Fruit fly (Drosophila melanogaster) whole organism, embryonic: ENCODE data around the gene HERC2.
A peak's percentile ranks its signal among the peaks of the same experiment; 100 is the strongest.

ENCODE experiments used
- B-H2 ChIP-seq: fragments of 200-800 bp; sonication (Bioruptor generic); optimal IDR thresholded peaks from 2 replicates; lab custom pipeline; 2018; ENCODE audit warnings: missing biosample characterization, mild to moderate bottlenecking, missing genetic modification characterization
- Bgb ChIP-seq: fragments of 200-800 bp; sonication (Bioruptor generic); IDR thresholded peaks from 2 replicates; pipeline ENCODE4 v1.3.6; 2022; ENCODE audit warnings: missing biosample characterization, missing genetic modification characterization; ENCODE audit not compliant: partially characterized antibody
- CG10147 ChIP-seq: fragments of 200-800 bp; sonication (Bioruptor generic); optimal IDR thresholded peaks from 2 replicates; lab custom pipeline; 2019; ENCODE audit warnings: missing biosample characterization, mild to moderate bottlenecking, missing genetic modification characterization, moderate library complexity
- CG10274 ChIP-seq: fragments of 200-800 bp; sonication (Bioruptor generic); optimal IDR thresholded peaks from 3 replicates; lab custom pipeline; 2017; ENCODE audit warnings: missing biosample characterization, mild to moderate bottlenecking, missing genetic modification characterization
- CG13296 ChIP-seq: fragments of 200-800 bp; sonication (Bioruptor generic); optimal IDR thresholded peaks from 3 replicates; lab custom pipeline; 2018; ENCODE audit warnings: missing biosample characterization, mild to moderate bottlenecking, missing genetic modification characterization
- CG15269 ChIP-seq: fragments of 200-800 bp; sonication (Bioruptor generic); optimal IDR thresholded peaks from 2 replicates; lab custom pipeline; 2018; ENCODE audit warnings: missing biosample characterization, mild to moderate bottlenecking, missing genetic modification characterization, moderate library complexity
- CG17568 ChIP-seq: fragments of 200-800 bp; sonication (Bioruptor generic); optimal IDR thresholded peaks from 2 replicates; lab custom pipeline; 2018; ENCODE audit warnings: missing biosample characterization, mild to moderate bottlenecking, missing genetic modification characterization, moderate library complexity
- CG31365 ChIP-seq: fragments of 200-800 bp; sonication (Bioruptor generic); optimal IDR thresholded peaks from 2 replicates; lab custom pipeline; 2018; ENCODE audit warnings: missing biosample characterization, mild to moderate bottlenecking, missing genetic modification characterization
- CG31441 ChIP-seq: fragments of 200-800 bp; sonication (Bioruptor generic); IDR thresholded peaks from 2 replicates; pipeline ENCODE4 v1.3.6; 2022; ENCODE audit warnings: missing biosample characterization, missing genetic modification characterization
- CG3995 ChIP-seq: fragments of 200-800 bp; sonication (Bioruptor generic); optimal IDR thresholded peaks from 3 replicates; lab custom pipeline; 2016; ENCODE audit warnings: missing biosample characterization, missing genetic modification characterization
- CG4360 ChIP-seq: fragments of 200-800 bp; sonication (Bioruptor generic); IDR thresholded peaks from 2 replicates; pipeline ENCODE4 v1.3.6; 2022; ENCODE audit warnings: missing biosample characterization, missing genetic modification characterization
- CG6175 ChIP-seq: fragments of 200-800 bp; sonication (Bioruptor generic); IDR thresholded peaks from 3 replicates; pipeline ENCODE4 v1.3.6; 2022; ENCODE audit warnings: missing biosample characterization, missing genetic modification characterization
- CG7271 ChIP-seq: fragments of 200-800 bp; sonication (Bioruptor generic); optimal IDR thresholded peaks from 2 replicates; lab custom pipeline; 2018; ENCODE audit warnings: missing biosample characterization, mild to moderate bottlenecking, missing genetic modification characterization, moderate library complexity
- CG7372 ChIP-seq: fragments of 200-800 bp; sonication (Bioruptor generic); IDR thresholded peaks from 2 replicates; pipeline ENCODE4 v1.3.6; 2022; ENCODE audit warnings: missing biosample characterization, missing genetic modification characterization
- CG8281 ChIP-seq: fragments of 200-800 bp; sonication (Bioruptor generic); optimal IDR thresholded peaks from 2 replicates; lab custom pipeline; 2018; ENCODE audit warnings: missing biosample characterization, mild to moderate bottlenecking, missing genetic modification characterization, moderate library complexity
- CG8478 ChIP-seq: fragments of >200 bp; optimal IDR thresholded peaks from 2 replicates; lab custom pipeline; 2018
- CG9932 ChIP-seq: fragments of 200-800 bp; sonication (Bioruptor generic); IDR thresholded peaks from 2 replicates; pipeline ENCODE4 v1.3.6; 2022; ENCODE audit warnings: missing biosample characterization, missing genetic modification characterization
- CHES-1-like ChIP-seq: fragments of 200-800 bp; sonication (Bioruptor generic); optimal IDR thresholded peaks from 2 replicates; lab custom pipeline; 2016; ENCODE audit warnings: missing biosample characterization, missing genetic modification characterization
- CoRest ChIP-seq: fragments of 200-800 bp; sonication (Bioruptor generic); optimal IDR thresholded peaks from 3 replicates; lab custom pipeline; 2018; ENCODE audit warnings: missing biosample characterization, mild to moderate bottlenecking, missing genetic modification characterization, moderate library complexity
- Dip3 ChIP-seq: fragments of 200-800 bp; sonication (Bioruptor generic); optimal IDR thresholded peaks from 3 replicates; lab custom pipeline; 2016; ENCODE audit warnings: missing biosample characterization, missing genetic modification characterization
- Drgx ChIP-seq: fragments of 200-800 bp; sonication (Bioruptor generic); IDR thresholded peaks from 2 replicates; pipeline ENCODE4 v1.3.6; 2022; ENCODE audit warnings: missing biosample characterization, missing genetic modification characterization
- E2f1 ChIP-seq: fragments of 200-800 bp; sonication (Bioruptor generic); IDR thresholded peaks from 2 replicates; pipeline ENCODE4 v1.3.6; 2022; ENCODE audit warnings: missing biosample characterization, missing genetic modification characterization
- HLH3B ChIP-seq: fragments of 200-800 bp; sonication (Bioruptor generic); IDR thresholded peaks from 2 replicates; pipeline ENCODE4 v1.3.6; 2022; ENCODE audit warnings: missing biosample characterization, missing genetic modification characterization
- HmgD ChIP-seq: fragments of 200-800 bp; sonication (Bioruptor generic); optimal IDR thresholded peaks from 3 replicates; lab custom pipeline; 2016; ENCODE audit warnings: missing biosample characterization, missing genetic modification characterization
- Hr3 ChIP-seq: fragments of 200-800 bp; sonication (Bioruptor generic); optimal IDR thresholded peaks from 3 replicates; lab custom pipeline; 2016; ENCODE audit warnings: missing biosample characterization, missing genetic modification characterization
- MTF-1 ChIP-seq: fragments of 200-800 bp; sonication (Bioruptor generic); optimal IDR thresholded peaks from 2 replicates; lab custom pipeline; 2018; ENCODE audit warnings: missing biosample characterization, mild to moderate bottlenecking, missing genetic modification characterization, borderline replicate concordance
- Nf-YC ChIP-seq: fragments of 200-800 bp; optimal IDR thresholded peaks from 3 replicates; lab custom pipeline; 2019; ENCODE audit warnings: missing biosample characterization, mild to moderate bottlenecking, missing genetic modification characterization, moderate library complexity
- Sin3A ChIP-seq: fragments of >200 bp; optimal IDR thresholded peaks from 2 replicates; lab custom pipeline; 2018
- ab ChIP-seq: fragments of 200-800 bp; sonication (Bioruptor generic); optimal IDR thresholded peaks from 2 replicates; lab custom pipeline; 2016; ENCODE audit warnings: missing biosample characterization, missing genetic modification characterization
- al ChIP-seq: fragments of 200-800 bp; sonication (Bioruptor generic); IDR thresholded peaks from 2 replicates; pipeline ENCODE4 v1.3.6; 2022; ENCODE audit warnings: missing biosample characterization, missing genetic modification characterization
- amos ChIP-seq: fragments of 200-800 bp; sonication (Bioruptor generic); IDR thresholded peaks from 2 replicates; pipeline ENCODE4 v1.3.6; 2022; ENCODE audit warnings: missing biosample characterization, missing genetic modification characterization; ENCODE audit not compliant: partially characterized antibody
- danr ChIP-seq: fragments of 200-800 bp; sonication (Bioruptor generic); IDR thresholded peaks from 2 replicates; pipeline ENCODE4 v1.3.6; 2022; ENCODE audit warnings: missing biosample characterization, missing genetic modification characterization
- disco-r ChIP-seq: fragments of 200-800 bp; sonication (Bioruptor generic); optimal IDR thresholded peaks from 2 replicates; lab custom pipeline; 2016; ENCODE audit warnings: missing biosample characterization, missing genetic modification characterization
- dysf ChIP-seq: fragments of 200-800 bp; sonication (Bioruptor generic); IDR thresholded peaks from 3 replicates; pipeline ENCODE4 v1.3.6; 2022; ENCODE audit warnings: missing biosample characterization, missing genetic modification characterization
- fd64A ChIP-seq: fragments of 200-800 bp; sonication (Bioruptor generic); optimal IDR thresholded peaks from 3 replicates; lab custom pipeline; 2018; ENCODE audit warnings: missing biosample characterization, mild to moderate bottlenecking, missing genetic modification characterization
- hkb ChIP-seq, 2 experiments: fragments of 200-800 bp in 1 of 2; fragments of >200 bp in 1 of 2; sonication (Bioruptor generic) in 1 of 2; IDR thresholded peaks in 1 of 2; optimal IDR thresholded peaks in 1 of 2; 2 replicates each; pipeline versions ENCODE4 v1.3.6 to Lab custom; 2017 to 2022; ENCODE audit warnings: missing biosample characterization in 1 of 2, missing genetic modification characterization in 1 of 2
- maf-S ChIP-seq: fragments of 200-800 bp; sonication (Bioruptor generic); optimal IDR thresholded peaks from 2 replicates; lab custom pipeline; 2016; ENCODE audit warnings: missing biosample characterization, missing genetic modification characterization
- nau ChIP-seq: fragments of 200-800 bp; sonication (Bioruptor generic); optimal IDR thresholded peaks from 3 replicates; lab custom pipeline; 2017; ENCODE audit warnings: missing biosample characterization, mild to moderate bottlenecking, missing genetic modification characterization, missing genetic modification reagents
- nom ChIP-seq: fragments of 200-800 bp; sonication (Bioruptor generic); optimal IDR thresholded peaks from 2 replicates; lab custom pipeline; 2017; ENCODE audit warnings: missing biosample characterization, missing genetic modification characterization, mild to moderate bottlenecking, moderate library complexity, missing genetic modification reagents
- pan ChIP-seq, 4 experiments: fragments of >200 bp in 3 of 4; fragments of 200-800 bp in 1 of 4; sonication (Bioruptor generic) in 1 of 4; optimal IDR thresholded peaks in 3 of 4; IDR thresholded peaks in 1 of 4; 2 replicates each; pipeline versions ENCODE4 v1.3.6 to Lab custom; 2017 to 2022; ENCODE audit warnings: missing biosample characterization in 2 of 4, missing genetic modification characterization in 2 of 4, mixed read lengths in 1 of 4
- phol ChIP-seq: fragments of 200-800 bp; sonication (Bioruptor generic); optimal IDR thresholded peaks from 3 replicates; lab custom pipeline; 2018; ENCODE audit warnings: missing biosample characterization, mild to moderate bottlenecking, missing genetic modification characterization, moderate library complexity
- sima ChIP-seq: fragments of 200-800 bp; sonication (Bioruptor generic); optimal IDR thresholded peaks from 2 replicates; lab custom pipeline; 2016; ENCODE audit warnings: missing biosample characterization, missing genetic modification characterization
- sob ChIP-seq: fragments of 200-800 bp; sonication (Bioruptor generic); IDR thresholded peaks from 2 replicates; pipeline ENCODE4 v1.3.6; 2022; ENCODE audit warnings: missing biosample characterization, missing genetic modification characterization
- ssp ChIP-seq: fragments of 200-800 bp; sonication (Bioruptor generic); IDR thresholded peaks from 2 replicates; pipeline ENCODE4 v1.3.6; 2022; ENCODE audit warnings: missing biosample characterization, missing genetic modification characterization
- tio ChIP-seq: fragments of 200-800 bp; sonication (Bioruptor generic); optimal IDR thresholded peaks from 2 replicates; lab custom pipeline; 2017; ENCODE audit warnings: missing biosample characterization, missing genetic modification characterization, inconsistent platforms
- twi ChIP-seq: fragments of 200-800 bp; optimal IDR thresholded peaks from 2 replicates; lab custom pipeline; 2019; ENCODE audit warnings: missing biosample characterization, mild to moderate bottlenecking, missing genetic modification characterization, moderate library complexity
- usp ChIP-seq: fragments of >200 bp; optimal IDR thresholded peaks from 2 replicates; lab custom pipeline; 2017; ENCODE audit warnings: missing biosample characterization, missing genetic modification characterization
- vnd ChIP-seq: fragments of 200-800 bp; sonication (Bioruptor generic); IDR thresholded peaks from 3 replicates; pipeline ENCODE4 v1.3.6; 2022; ENCODE audit warnings: missing biosample characterization, missing genetic modification characterization; ENCODE audit not compliant: partially characterized antibody

The HERC2 gene

DNA sequence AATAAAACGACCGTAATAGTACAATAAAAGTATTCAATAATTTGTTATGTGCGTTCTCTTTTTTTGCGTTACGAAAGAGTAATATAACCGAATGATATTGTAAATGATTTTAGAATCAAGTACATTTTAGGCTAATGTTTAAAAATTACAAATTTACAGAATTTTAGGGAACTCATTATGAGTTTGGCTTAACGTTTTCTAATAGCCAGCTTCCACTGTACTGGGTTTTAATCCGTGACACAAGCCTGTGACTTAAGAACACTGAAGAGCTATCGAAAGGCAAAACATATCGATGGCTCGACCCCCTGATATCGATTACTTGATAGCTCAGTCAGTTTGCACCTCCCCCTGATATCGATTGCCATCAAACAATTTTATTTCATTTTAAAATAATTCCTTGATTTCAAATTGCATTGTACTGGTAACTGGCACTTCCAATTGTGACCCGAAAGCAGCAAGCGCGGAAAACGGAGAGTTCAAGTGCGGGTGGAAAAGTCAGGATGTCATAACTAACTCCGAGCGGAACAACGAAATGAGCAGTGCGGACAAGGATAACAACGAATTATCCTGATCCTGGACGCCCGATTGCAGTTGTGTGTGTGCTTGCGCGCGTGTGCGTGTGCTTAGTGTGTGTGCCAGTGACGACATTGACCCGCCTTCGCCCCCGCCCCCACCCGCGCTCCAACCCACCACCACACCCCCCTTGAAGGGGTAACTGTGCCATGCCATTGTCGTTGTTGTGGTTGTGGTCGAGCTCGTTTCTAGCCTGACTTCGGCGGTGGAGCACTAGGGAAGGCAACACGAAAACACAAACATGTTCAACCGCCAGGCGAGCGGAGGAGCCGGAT lies at the start of gene HERC2 (continued):
- TF ChIP-seq dysf (GFP tag; lab: Robert Waterston, UW) (peak; percentile 62), phol (tag; lab: Kevin White, UChicago) (peak; percentile 43), Hr3 (GFP tag; lab: Kevin White, UChicago) (peak; percentile 41), Sin3A (peak; percentile 5), CG8281 (tag; lab: Kevin White, UChicago) (no peak), usp (GFP tag; lab: Kevin White, UChicago) (no peak), CG9932 (GFP tag; lab: Robert Waterston, UW) (peak; percentile 79), Dip3 (GFP tag; lab: Kevin White, UChicago) (peak; percentile 15), sima (GFP tag; lab: Kevin White, UChicago) (no peak), ab (GFP tag; lab: Kevin White, UChicago) (no peak), Nf-YC (tag; lab: Kevin White, UChicago) (no peak), CG7372 (peak; percentile 67; the same call in 1 of the 2 replicates), MTF-1 (GFP tag; lab: Kevin White, UChicago) (no peak), danr (GFP tag; lab: Robert Waterston, UW) (no peak), sob (GFP tag; lab: Robert Waterston, UW) (peak; percentile 63; the same call in 1 of the 2 replicates), nau (no peak), CG3995 (GFP tag; lab: Kevin White, UChicago) (peak; percentile 97), B-H2 (GFP tag; lab: Kevin White, UChicago) (no peak), Bgb (GFP tag; lab: Robert Waterston, UW) (peak; percentile 94), ssp (GFP tag; lab: Robert Waterston, UW) (peak; percentile 87), CG7271 (tag; lab: Kevin White, UChicago) (no peak), fd64A (no peak), CG17568 (GFP tag; lab: Kevin White, UChicago) (no peak), CG8478 (lab: Kevin White, UChicago) (no peak), CHES-1-like (GFP tag; lab: Kevin White, UChicago) (peak; percentile 31), CG4360 (GFP tag; lab: Robert Waterston, UW) (no peak), Drgx (GFP tag; lab: Robert Waterston, UW) (0 out of 2 replicates have a peak, but pooled peaks have one; percentile 16), vnd (GFP tag; lab: Robert Waterston, UW) (peak; percentile 87), nom (GFP tag; lab: Kevin White, UChicago) (no peak), CG10147 (GFP tag; lab: Kevin White, UChicago) (no peak), CG13296 (GFP tag; lab: Kevin White, UChicago) (no peak), twi (no peak), E2f1 (GFP tag; lab: Robert Waterston, UW) (peak; percentile 31; the same call in 1 of the 2 replicates), disco-r (peak; percentile 32), CG15269 (tag; lab: Kevin White, UChicago) (no peak), HmgD (GFP tag; lab: Kevin White, UChicago) (peak; percentile 53), CG31441 (GFP tag; lab: Robert Waterston, UW) (no peak), HLH3B (peak; percentile 34; the same call in 1 of the 2 replicates), CoRest (peak; percentile 39), tio (GFP tag; lab: Kevin White, UChicago) (no peak), maf-S (peak; percentile 16), amos (peak; percentile 93), al (GFP tag; lab: Robert Waterston, UW) (peak; percentile 59), hkb (optimal IDR thresholded peaks at IDR 0.05; lab: Kevin White, UChicago) (no peak), hkb (GFP tag; IDR thresholded peaks at IDR 0.05; lab: Robert Waterston, UW) (no peak), CG10274 (no peak), pan (optimal IDR thresholded peaks at IDR 0.05; lab: Kevin White, UChicago) (no peak), pan (GFP tag; optimal IDR thresholded peaks at IDR 0.05 in 1 of 2, IDR thresholded peaks at IDR 0.05 in 1 of 2) (peak in 1 of 2 experiments; percentile 56), CG31365 (no peak), CG6175 (GFP tag; lab: Robert Waterston, UW) (no peak; the same call in 2 of the 3 replicates)
